Worm (Caenorhabditis elegans) whole organism, young adult: ENCODE measurements around the gene mgl-1.

ENCODE experiments used
- B0035.1 ChIP-seq: sonication (generic microtip); optimal IDR thresholded peaks from 2 replicates; lab custom pipeline; 2016; ENCODE audit warnings: missing genetic modification characterization, mild to moderate bottlenecking, missing compliant biosample characterization, missing genotype, missing genetic modification reagents
- C17E4.6 ChIP-seq: fragments of 200-800 bp; sonication (Bioruptor generic); IDR thresholded peaks from 2 replicates; pipeline ENCODE4 v1.3.6; 2022; ENCODE audit warnings: missing genetic modification reagents, missing genetic modification characterization, missing compliant biosample characterization
- F49E8.2 ChIP-seq: sonication (generic microtip); optimal IDR thresholded peaks from 3 replicates; lab custom pipeline; 2017; ENCODE audit warnings: missing genetic modification characterization, mild to moderate bottlenecking, missing compliant biosample characterization, antibody characterized with exemption, moderate library complexity; ENCODE audit not compliant: insufficient read depth
- K11D2.4 ChIP-seq: fragments of 200-800 bp; sonication (Bioruptor generic); IDR thresholded peaks from 2 replicates; pipeline ENCODE4 v1.3.6; 2022; ENCODE audit warnings: missing genetic modification reagents, missing genetic modification characterization, missing compliant biosample characterization
- T07F8.4 ChIP-seq: sonication (generic microtip); optimal IDR thresholded peaks from 2 replicates; lab custom pipeline; 2016; ENCODE audit warnings: mild to moderate bottlenecking, missing genetic modification characterization, moderate library complexity, missing compliant biosample characterization
- Y53F4B.3 ChIP-seq: fragments of 200-800 bp; sonication (Bioruptor generic); IDR thresholded peaks from 2 replicates; pipeline ENCODE4 v1.3.6; 2022; ENCODE audit warnings: missing genetic modification reagents, missing genetic modification characterization, missing compliant biosample characterization
- Y53G8AR.9 ChIP-seq: fragments of 200-800 bp; sonication (Bioruptor generic); conservative IDR thresholded peaks from 2 replicates; pipeline ENCODE4 v1.3.6; 2022; ENCODE audit warnings: missing genetic modification reagents, missing genetic modification characterization, missing compliant biosample characterization
- Y79H2A.3 ChIP-seq: fragments of 200-800 bp; sonication (Bioruptor generic); conservative IDR thresholded peaks from 2 replicates; pipeline ENCODE4 v1.3.6; 2022; ENCODE audit warnings: missing genetic modification reagents, missing genetic modification characterization, missing compliant biosample characterization
- ama-1 ChIP-seq, 3 experiments: fragments of 150-350 bp in 1 of 3; sonication (generic microtip) in 2 of 3; optimal IDR thresholded peaks; 2 replicates each; lab custom pipeline; 2014 to 2018; ENCODE audit warnings: missing biosample characterization in 2 of 3, missing genetic modification characterization in 2 of 3, missing genetic modification reagents in 2 of 3
- athp-1 ChIP-seq: sonication (generic microtip); optimal IDR thresholded peaks from 2 replicates; lab custom pipeline; 2017; ENCODE audit warnings: mild to moderate bottlenecking, missing genetic modification characterization, missing compliant biosample characterization
- bed-1 ChIP-seq: fragments of 200-800 bp; sonication (Bioruptor generic); IDR thresholded peaks from 2 replicates; pipeline ENCODE4 v1.3.6; 2022; ENCODE audit warnings: missing genetic modification reagents, missing genetic modification characterization, missing compliant biosample characterization
- bed-2 ChIP-seq: fragments of 200-800 bp; sonication (Bioruptor generic); IDR thresholded peaks from 2 replicates; pipeline ENCODE4 v1.3.6; 2022; ENCODE audit warnings: missing genetic modification reagents, missing genetic modification characterization, missing compliant biosample characterization
- cebp-2 ChIP-seq: fragments of 200-800 bp; sonication (Bioruptor generic); IDR thresholded peaks from 2 replicates; pipeline ENCODE4 v1.3.6; 2022; ENCODE audit warnings: missing genetic modification characterization, missing compliant biosample characterization
- ceh-58 ChIP-seq: fragments of 200-800 bp; sonication (Bioruptor generic); IDR thresholded peaks from 2 replicates; pipeline ENCODE4 v1.3.6; 2022; ENCODE audit warnings: missing genetic modification characterization, missing compliant biosample characterization
- ceh-79 ChIP-seq: sonication (generic microtip); optimal IDR thresholded peaks from 2 replicates; lab custom pipeline; 2017; ENCODE audit warnings: mild to moderate bottlenecking, missing genetic modification characterization, missing compliant biosample characterization
- chd-7 ChIP-seq: sonication (generic microtip); optimal IDR thresholded peaks from 2 replicates; lab custom pipeline; 2016; ENCODE audit warnings: mild to moderate bottlenecking, missing genetic modification characterization, moderate library complexity, missing compliant biosample characterization
- dpff-1 ChIP-seq: sonication (generic microtip); optimal IDR thresholded peaks from 2 replicates; lab custom pipeline; 2017; ENCODE audit warnings: mild to moderate bottlenecking, missing genetic modification characterization, missing compliant biosample characterization
- efl-1 ChIP-seq: fragments of 150-350 bp; optimal IDR thresholded peaks from 2 replicates; lab custom pipeline; 2014; ENCODE audit warnings: missing biosample characterization, missing genetic modification reagents, missing genetic modification characterization
- egl-44 ChIP-seq: fragments of 200-800 bp; sonication (Bioruptor generic); IDR thresholded peaks from 2 replicates; pipeline ENCODE4 v1.3.6; 2022; ENCODE audit warnings: missing genetic modification reagents, missing genetic modification characterization, missing compliant biosample characterization
- ekl-4 ChIP-seq: fragments of 200-800 bp; sonication (Bioruptor generic); IDR thresholded peaks from 2 replicates; pipeline ENCODE4 v1.3.6; 2022; ENCODE audit warnings: missing genetic modification reagents, missing genetic modification characterization, missing compliant biosample characterization
- fkh-3 ChIP-seq: sonication (generic microtip); optimal IDR thresholded peaks from 2 replicates; lab custom pipeline; 2016; ENCODE audit warnings: mild to moderate bottlenecking, missing genetic modification characterization, missing compliant biosample characterization
- gei-17 ChIP-seq: fragments of 200-800 bp; sonication (Bioruptor generic); optimal IDR thresholded peaks from 2 replicates; lab custom pipeline; 2018; ENCODE audit warnings: mild to moderate bottlenecking, missing genetic modification characterization, missing compliant biosample characterization
- hlh-26 ChIP-seq: fragments of 200-800 bp; sonication (Bioruptor generic); conservative IDR thresholded peaks from 2 replicates; pipeline ENCODE4 v1.3.6; 2022; ENCODE audit warnings: missing genetic modification reagents, missing genetic modification characterization, missing compliant biosample characterization
- hmg-20 ChIP-seq: fragments of 200-800 bp; sonication (Bioruptor generic); IDR thresholded peaks from 2 replicates; pipeline ENCODE4 v1.3.6; 2022; ENCODE audit warnings: missing genetic modification reagents, missing genetic modification characterization, missing compliant biosample characterization
- let-526 ChIP-seq: fragments of 200-800 bp; sonication (Bioruptor generic); IDR thresholded peaks from 2 replicates; pipeline ENCODE4 v1.3.6; 2022; ENCODE audit warnings: missing genetic modification reagents, missing genetic modification characterization, missing compliant biosample characterization
- lsy-27 ChIP-seq: sonication (generic microtip); optimal IDR thresholded peaks from 2 replicates; lab custom pipeline; 2017; ENCODE audit warnings: missing genetic modification characterization, mild to moderate bottlenecking, missing compliant biosample characterization, antibody characterized with exemption, missing genotype, borderline replicate concordance; ENCODE audit not compliant: insufficient read depth
- madf-10 ChIP-seq: sonication (generic microtip); optimal IDR thresholded peaks from 2 replicates; lab custom pipeline; 2016; ENCODE audit warnings: mild to moderate bottlenecking, missing genetic modification characterization, missing compliant biosample characterization
- madf-3 ChIP-seq: fragments of 200-800 bp; sonication (Bioruptor generic); IDR thresholded peaks from 2 replicates; pipeline ENCODE4 v1.3.6; 2022; ENCODE audit warnings: missing genetic modification reagents, missing genetic modification characterization, missing compliant biosample characterization
- madf-6 ChIP-seq: fragments of 200-800 bp; sonication (Bioruptor generic); IDR thresholded peaks from 2 replicates; pipeline ENCODE4 v1.3.6; 2022; ENCODE audit warnings: missing genetic modification reagents, missing genetic modification characterization, missing compliant biosample characterization
- nfyb-1 ChIP-seq: fragments of 200-800 bp; sonication (Bioruptor generic); IDR thresholded peaks from 2 replicates; pipeline ENCODE4 v1.3.6; 2022; ENCODE audit warnings: missing genetic modification reagents, missing genetic modification characterization, missing compliant biosample characterization
- nhr-120 ChIP-seq: fragments of 200-800 bp; sonication (Bioruptor generic); IDR thresholded peaks from 2 replicates; pipeline ENCODE4 v1.3.6; 2022; ENCODE audit warnings: missing genetic modification characterization, missing compliant biosample characterization
- nhr-27 ChIP-seq: fragments of 200-800 bp; sonication (Bioruptor generic); optimal IDR thresholded peaks from 2 replicates; lab custom pipeline; 2018; ENCODE audit warnings: mild to moderate bottlenecking, missing genetic modification characterization, moderate library complexity, missing compliant biosample characterization
- nhr-80 ChIP-seq: sonication (generic microtip); optimal IDR thresholded peaks from 2 replicates; lab custom pipeline; 2016; ENCODE audit warnings: missing genetic modification characterization, missing compliant biosample characterization
- nhr-90 ChIP-seq: sonication (generic microtip); optimal IDR thresholded peaks from 2 replicates; lab custom pipeline; 2016; ENCODE audit warnings: missing genotype, mild to moderate bottlenecking, missing genetic modification characterization, missing compliant biosample characterization
- rec-8 ChIP-seq, 2 experiments: sonication (generic microtip); optimal IDR thresholded peaks; 2 replicates each; lab custom pipeline; 2016; ENCODE audit warnings: mild to moderate bottlenecking in 2 of 2, missing genetic modification characterization in 2 of 2, missing genetic modification reagents in 2 of 2, missing genotype in 2 of 2, missing biosample characterization in 1 of 2, missing compliant biosample characterization in 1 of 2, moderate library complexity in 1 of 2
- snpc-1.3 ChIP-seq: sonication (generic microtip); optimal IDR thresholded peaks from 2 replicates; lab custom pipeline; 2017; ENCODE audit warnings: missing genetic modification characterization, mild to moderate bottlenecking, missing compliant biosample characterization, antibody characterized with exemption, moderate library complexity, missing genotype, missing genetic modification reagents; ENCODE audit not compliant: insufficient read depth
- snpc-4 ChIP-seq, 5 experiments: fragments of 150-350 bp in 1 of 5; sonication (generic microtip) in 4 of 5; optimal IDR thresholded peaks; 2 replicates each; lab custom pipeline; 2014 to 2018; ENCODE audit warnings: missing genetic modification characterization in 5 of 5, missing biosample characterization in 3 of 5, antibody characterized with exemption in 2 of 5, mild to moderate bottlenecking in 2 of 5, missing compliant biosample characterization in 2 of 5, missing genotype in 2 of 5, moderate library complexity in 2 of 5, missing genetic modification reagents in 1 of 5
- somi-1 ChIP-seq: fragments of 200-800 bp; sonication (Bioruptor generic); optimal IDR thresholded peaks from 2 replicates; lab custom pipeline; 2018; ENCODE audit warnings: mild to moderate bottlenecking, missing genetic modification characterization, missing compliant biosample characterization
- sptf-2 ChIP-seq: fragments of 200-800 bp; sonication (Bioruptor generic); optimal IDR thresholded peaks from 2 replicates; lab custom pipeline; 2018; ENCODE audit warnings: mild to moderate bottlenecking, missing genetic modification characterization, missing compliant biosample characterization
- tbp1 ChIP-seq: fragments of 200-800 bp; sonication (Bioruptor generic); optimal IDR thresholded peaks from 2 replicates; lab custom pipeline; 2018; ENCODE audit warnings: mild to moderate bottlenecking, missing genetic modification characterization, missing compliant biosample characterization
- tbx-9 ChIP-seq: sonication (generic microtip); optimal IDR thresholded peaks from 2 replicates; lab custom pipeline; 2016; ENCODE audit warnings: borderline replicate concordance, missing genetic modification characterization, inconsistent platforms, missing compliant biosample characterization
- unc-62 ChIP-seq: fragments of 150-350 bp; optimal IDR thresholded peaks from 2 replicates; lab custom pipeline; 2014; ENCODE audit warnings: missing biosample characterization, missing genetic modification reagents, missing genetic modification characterization
- ztf-22 ChIP-seq: fragments of 200-800 bp; sonication (Bioruptor generic); optimal IDR thresholded peaks from 2 replicates; lab custom pipeline; 2018; ENCODE audit warnings: mild to moderate bottlenecking, missing genetic modification characterization, moderate library complexity, missing compliant biosample characterization
- ztf-6 ChIP-seq: fragments of 200-800 bp; sonication (Bioruptor generic); IDR thresholded peaks from 2 replicates; pipeline ENCODE4 v1.3.6; 2022; ENCODE audit warnings: missing genetic modification reagents, missing genetic modification characterization, missing compliant biosample characterization

The mgl-1 gene

ce11 chrX:9965275-9965674 lies 10.8 kb downstream of the mgl-1 start, which contains the start of gene pssy-1:
TSS of gene pssy-1 (plus strand) at chrX:9965592.
- TF ChIP-seq chd-7 (tag; lab: Kevin White, UChicago) (no peak), fkh-3 (tag; lab: Kevin White, UChicago) (no peak)

ce11 chrX:9962535-9962934 lies 13.6 kb downstream of the mgl-1 start:
- TF ChIP-seq madf-6 (GFP tag; lab: Robert Waterston, UW) = no peak
- no peak for TF ChIP-seq madf-10 (tag; lab: Kevin White, UChicago)
- no peak for TF ChIP-seq F49E8.2
- no peak for TF ChIP-seq rec-8 (tag; optimal IDR thresholded peaks at IDR 0.05; lab: Kevin White, UChicago)
- TF ChIP-seq T07F8.4 (tag; lab: Kevin White, UChicago) = no peak
- no peak for TF ChIP-seq bed-1
- TF ChIP-seq tbx-9 (tag; lab: Kevin White, UChicago) = no peak
- TF ChIP-seq Y79H2A.3 = no peak
- no peak for TF ChIP-seq snpc-4 (GFP tag; optimal IDR thresholded peaks at IDR 0.05; lab: Kevin White, UChicago)
- no peak for TF ChIP-seq snpc-4 (tag; optimal IDR thresholded peaks at IDR 0.05; lab: Kevin White, UChicago)
- no peak for TF ChIP-seq nfyb-1 (GFP tag; lab: Robert Waterston, UW)
- TF ChIP-seq ztf-6 = no peak
- TF ChIP-seq nhr-90 (tag; lab: Kevin White, UChicago) = no peak
- no peak for TF ChIP-seq madf-3 (GFP tag; lab: Robert Waterston, UW)

ce11 chrX:9958561-9958960 lies 17.5 kb downstream of the mgl-1 start, which contains the start of gene ZC506.1:
TSS of gene ZC506.1 (plus strand) at chrX:9958960.
- no peak for TF ChIP-seq cebp-2 (GFP tag; lab: Robert Waterston, UW)
- TF ChIP-seq lsy-27 = no peak
- 0 out of 2 replicates have a peak, but pooled peaks have one; percentile 26 for TF ChIP-seq bed-2 (GFP tag; lab: Robert Waterston, UW)
- peak; percentile 62; the same call in 1 of the 2 replicates for TF ChIP-seq C17E4.6 (GFP tag; lab: Robert Waterston, UW)
- TF ChIP-seq Y53G8AR.9 (GFP tag; lab: Robert Waterston, UW) = peak; percentile 66; the same call in 1 of the 2 replicates
- 0 out of 2 replicates have a peak, but pooled peaks have one; percentile 37 for TF ChIP-seq egl-44 (GFP tag; lab: Robert Waterston, UW)
- TF ChIP-seq ceh-79 = no peak
- TF ChIP-seq gei-17 (GFP tag; lab: Kevin White, UChicago) = peak; percentile 63
- TF ChIP-seq ama-1 (optimal IDR thresholded peaks at IDR 0.05; lab: Kevin White, UChicago) = no peak
- no peak for TF ChIP-seq ama-1 (GFP tag; optimal IDR thresholded peaks at IDR 0.05; lab: Kevin White, UChicago)
- TF ChIP-seq unc-62 (GFP tag; lab: Kevin White, UChicago) = no peak
- no peak for TF ChIP-seq dpff-1 (tag; lab: Kevin White, UChicago)
- peak; percentile 42 for TF ChIP-seq somi-1
- no peak for TF ChIP-seq snpc-1.3 (tag; lab: Kevin White, UChicago)
- TF ChIP-seq bed-1 = no peak
- no peak for TF ChIP-seq hmg-20 (GFP tag; lab: Robert Waterston, UW)
- peak; percentile 86 for TF ChIP-seq ekl-4
- TF ChIP-seq nhr-120 (GFP tag; lab: Robert Waterston, UW) = no peak
- TF ChIP-seq hlh-26 = no peak
- no peak for TF ChIP-seq sptf-2 (GFP tag; lab: Kevin White, UChicago)
- 0 out of 2 replicates have a peak, but pooled peaks have one; percentile 23 for TF ChIP-seq let-526 (GFP tag; lab: Robert Waterston, UW)
- no peak for TF ChIP-seq madf-6 (GFP tag; lab: Robert Waterston, UW)
- TF ChIP-seq ceh-58 (GFP tag; lab: Robert Waterston, UW) = no peak
- TF ChIP-seq nhr-27 (tag; lab: Kevin White, UChicago) = no peak
- no peak for TF ChIP-seq Y53F4B.3
- TF ChIP-seq B0035.1 (tag; lab: Kevin White, UChicago) = no peak
- peak; percentile 39 for TF ChIP-seq ztf-22
- peak; percentile 82 for TF ChIP-seq K11D2.4 (GFP tag; lab: Robert Waterston, UW)
- TF ChIP-seq efl-1 = no peak
- TF ChIP-seq athp-1 = peak; percentile 80
- TF ChIP-seq nhr-80 = peak; percentile 96
- peak; percentile 63 for TF ChIP-seq tbp1
- TF ChIP-seq ztf-6 = no peak
